Fruit fly (Drosophila melanogaster) whole organism: ENCODE results near the gene CG16815.

ENCODE experiments used
- Dll ChIP-seq: fragments of >200 bp; optimal IDR thresholded peaks from 2 replicates; lab custom pipeline; 2017
- pan ChIP-seq: fragments of >200 bp; optimal IDR thresholded peaks from 2 replicates; lab custom pipeline; 2017
- usp ChIP-seq: fragments of >200 bp; optimal IDR thresholded peaks from 2 replicates; lab custom pipeline; 2017; ENCODE audit warnings: missing biosample characterization, missing genetic modification characterization, mixed read lengths

- TF ChIP-seq usp (GFP tag; lab: Kevin White, UChicago) (no peak), pan (lab: Kevin White, UChicago) (no peak), Dll (lab: Kevin White, UChicago) (no peak)
Observed at dm6 chr2L:13259643-13260042, 30.0 kb downstream of the CG16815 start, which contains the start of gene CG31730.
